Worm (Caenorhabditis elegans) whole organism, late embryonic: ENCODE results near the gene PDB1.1.

Source experiments
- C38D4.7 ChIP-seq: fragments of 200-800 bp; sonication (Bioruptor generic); optimal IDR thresholded peaks from 2 replicates; lab custom pipeline; 2018; ENCODE audit warnings: mild to moderate bottlenecking, missing genetic modification characterization, moderate library complexity, missing compliant biosample characterization
- F13H6.1 ChIP-seq: sonication (generic microtip); optimal IDR thresholded peaks from 2 replicates; lab custom pipeline; 2016; ENCODE audit warnings: missing genetic modification characterization, missing compliant biosample characterization
- K09A11.1 ChIP-seq: sonication (generic microtip); optimal IDR thresholded peaks from 2 replicates; lab custom pipeline; 2017; ENCODE audit warnings: antibody characterized with exemption, mild to moderate bottlenecking, missing genetic modification characterization, missing compliant biosample characterization; ENCODE audit not compliant: insufficient read depth
- T23F11.4 ChIP-seq: fragments of 200-800 bp; sonication (Bioruptor generic); optimal IDR thresholded peaks from 2 replicates; lab custom pipeline; 2018; ENCODE audit warnings: mild to moderate bottlenecking, missing genetic modification characterization, missing compliant biosample characterization
- Y22D7AL.16 ChIP-seq: sonication (generic microtip); optimal IDR thresholded peaks from 2 replicates; lab custom pipeline; 2016; ENCODE audit warnings: missing genetic modification characterization, missing compliant biosample characterization
- ceh-14 ChIP-seq: sonication (generic microtip); optimal IDR thresholded peaks from 2 replicates; lab custom pipeline; 2016; ENCODE audit warnings: missing genotype, missing genetic modification characterization, missing compliant biosample characterization
- ceh-18 ChIP-seq: sonication (generic microtip); optimal IDR thresholded peaks from 2 replicates; lab custom pipeline; 2016; ENCODE audit warnings: missing genetic modification characterization, missing compliant biosample characterization
- ceh-19 ChIP-seq: fragments of 200-800 bp; sonication (Bioruptor generic); optimal IDR thresholded peaks from 2 replicates; lab custom pipeline; 2018; ENCODE audit warnings: mild to moderate bottlenecking, missing genetic modification characterization, missing compliant biosample characterization
- ceh-2 ChIP-seq: sonication (generic microtip); optimal IDR thresholded peaks from 2 replicates; lab custom pipeline; 2016; ENCODE audit warnings: missing genotype, missing genetic modification characterization, missing compliant biosample characterization
- ceh-22 ChIP-seq: sonication (generic microtip); optimal IDR thresholded peaks from 2 replicates; lab custom pipeline; 2017; ENCODE audit warnings: missing biosample characterization, missing genetic modification characterization
- ceh-34 ChIP-seq: sonication (generic microtip); optimal IDR thresholded peaks from 2 replicates; lab custom pipeline; 2016; ENCODE audit warnings: mild to moderate bottlenecking, missing genetic modification characterization, missing compliant biosample characterization
- ceh-45 ChIP-seq: fragments of 200-800 bp; sonication (Bioruptor generic); IDR thresholded peaks from 2 replicates; pipeline ENCODE4 v1.3.6; 2022; ENCODE audit warnings: missing genetic modification reagents, missing genetic modification characterization, missing compliant biosample characterization
- ceh-6 ChIP-seq: fragments of 200-800 bp; sonication (Bioruptor generic); optimal IDR thresholded peaks from 2 replicates; lab custom pipeline; 2018; ENCODE audit warnings: mild to moderate bottlenecking, missing genetic modification characterization, missing compliant biosample characterization
- dmd-4 ChIP-seq: sonication (generic microtip); optimal IDR thresholded peaks from 2 replicates; lab custom pipeline; 2016; ENCODE audit warnings: borderline replicate concordance, missing genetic modification characterization, missing compliant biosample characterization
- elt-4 ChIP-seq: sonication (generic microtip); optimal IDR thresholded peaks from 2 replicates; lab custom pipeline; 2016; ENCODE audit warnings: missing genetic modification characterization, missing compliant biosample characterization
- eyg-1 ChIP-seq: sonication (generic microtip); optimal IDR thresholded peaks from 2 replicates; lab custom pipeline; 2016; ENCODE audit warnings: missing genotype, missing genetic modification characterization, missing compliant biosample characterization
- gmeb-2 ChIP-seq: sonication (generic microtip); optimal IDR thresholded peaks from 2 replicates; lab custom pipeline; 2016; ENCODE audit warnings: missing genetic modification characterization, inconsistent platforms, missing compliant biosample characterization
- hlh-15 ChIP-seq: sonication (generic microtip); optimal IDR thresholded peaks from 2 replicates; lab custom pipeline; 2016; ENCODE audit warnings: missing genetic modification characterization, missing compliant biosample characterization
- hlh-6 ChIP-seq: sonication (generic microtip); optimal IDR thresholded peaks from 2 replicates; lab custom pipeline; 2016; ENCODE audit warnings: missing genotype, missing genetic modification characterization, missing compliant biosample characterization
- madf-2 ChIP-seq: sonication (generic microtip); optimal IDR thresholded peaks from 2 replicates; lab custom pipeline; 2017; ENCODE audit warnings: missing genetic modification characterization, missing compliant biosample characterization
- nhr-11 ChIP-seq: fragments of 150-350 bp; optimal IDR thresholded peaks from 2 replicates; lab custom pipeline; 2014; ENCODE audit warnings: missing biosample characterization, missing genetic modification characterization
- nhr-232 ChIP-seq: sonication (generic microtip); optimal IDR thresholded peaks from 2 replicates; lab custom pipeline; 2016; ENCODE audit warnings: missing genetic modification characterization, missing compliant biosample characterization
- pag-3 ChIP-seq: sonication (generic microtip); optimal IDR thresholded peaks from 2 replicates; lab custom pipeline; 2016; ENCODE audit warnings: missing compliant biosample characterization, missing genetic modification characterization, borderline replicate concordance
- pax-1 ChIP-seq: fragments of 150-350 bp; optimal IDR thresholded peaks from 2 replicates; lab custom pipeline; 2014; ENCODE audit warnings: missing biosample characterization, missing genetic modification characterization
- pha-2 ChIP-seq: sonication (generic microtip); optimal IDR thresholded peaks from 2 replicates; lab custom pipeline; 2017; ENCODE audit warnings: mild to moderate bottlenecking, missing genetic modification characterization, missing compliant biosample characterization
- pha-4 ChIP-seq: fragments of 150-350 bp; optimal IDR thresholded peaks from 2 replicates; lab custom pipeline; 2018; ENCODE audit warnings: missing biosample characterization, missing genetic modification reagents, missing genetic modification characterization
- pqm-1 ChIP-seq: sonication (generic microtip); optimal IDR thresholded peaks from 2 replicates; lab custom pipeline; 2016; ENCODE audit warnings: missing genetic modification characterization, missing compliant biosample characterization
- rnt-1 ChIP-seq: sonication (generic microtip); optimal IDR thresholded peaks from 2 replicates; lab custom pipeline; 2016; ENCODE audit warnings: missing genetic modification characterization, missing compliant biosample characterization
- sdc-2 ChIP-seq: sonication (generic microtip); optimal IDR thresholded peaks from 2 replicates; lab custom pipeline; 2016; ENCODE audit warnings: missing genotype, missing genetic modification characterization, missing compliant biosample characterization
- sox-2 ChIP-seq: fragments of 200-800 bp; sonication (Bioruptor generic); IDR thresholded peaks from 2 replicates; pipeline ENCODE4 v1.3.6; 2022; ENCODE audit warnings: missing genetic modification reagents, missing genetic modification characterization, missing compliant biosample characterization
- sox-4 ChIP-seq: sonication (generic microtip); optimal IDR thresholded peaks from 2 replicates; lab custom pipeline; 2017; ENCODE audit warnings: mild to moderate bottlenecking, missing genetic modification characterization, inconsistent platforms, missing compliant biosample characterization
- syd-9 ChIP-seq: sonication (generic microtip); optimal IDR thresholded peaks from 2 replicates; lab custom pipeline; 2016; ENCODE audit warnings: mild to moderate bottlenecking, missing genetic modification characterization, moderate library complexity, missing compliant biosample characterization
- tbx-2 ChIP-seq: sonication (generic microtip); optimal IDR thresholded peaks from 2 replicates; lab custom pipeline; 2016; ENCODE audit warnings: missing genetic modification characterization, missing compliant biosample characterization
- ttx-3 ChIP-seq: sonication (generic microtip); optimal IDR thresholded peaks from 2 replicates; lab custom pipeline; 2016; ENCODE audit warnings: missing genetic modification reagents, missing genetic modification characterization, missing compliant biosample characterization
- unc-3 ChIP-seq, 2 experiments: fragments of 200-800 bp in 1 of 2; sonication (Bioruptor generic) in 1 of 2; sonication (generic microtip) in 1 of 2; conservative IDR thresholded peaks in 1 of 2; optimal IDR thresholded peaks in 1 of 2; 2 replicates each; pipeline versions ENCODE4 v1.3.6 to Lab custom; 2016 to 2022; ENCODE audit warnings: missing compliant biosample characterization in 2 of 2, missing genetic modification characterization in 2 of 2, missing genetic modification reagents in 1 of 2
- unc-42 ChIP-seq: sonication (generic microtip); optimal IDR thresholded peaks from 2 replicates; lab custom pipeline; 2016; ENCODE audit warnings: missing genotype, missing genetic modification characterization, missing compliant biosample characterization
- unc-86 ChIP-seq: sonication (generic microtip); optimal IDR thresholded peaks from 2 replicates; lab custom pipeline; 2016; ENCODE audit warnings: missing genetic modification characterization, missing compliant biosample characterization
- zip-5 ChIP-seq: sonication (generic microtip); optimal IDR thresholded peaks from 2 replicates; lab custom pipeline; 2016; ENCODE audit warnings: missing genetic modification characterization, missing compliant biosample characterization

The PDB1.1 gene

DNA sequence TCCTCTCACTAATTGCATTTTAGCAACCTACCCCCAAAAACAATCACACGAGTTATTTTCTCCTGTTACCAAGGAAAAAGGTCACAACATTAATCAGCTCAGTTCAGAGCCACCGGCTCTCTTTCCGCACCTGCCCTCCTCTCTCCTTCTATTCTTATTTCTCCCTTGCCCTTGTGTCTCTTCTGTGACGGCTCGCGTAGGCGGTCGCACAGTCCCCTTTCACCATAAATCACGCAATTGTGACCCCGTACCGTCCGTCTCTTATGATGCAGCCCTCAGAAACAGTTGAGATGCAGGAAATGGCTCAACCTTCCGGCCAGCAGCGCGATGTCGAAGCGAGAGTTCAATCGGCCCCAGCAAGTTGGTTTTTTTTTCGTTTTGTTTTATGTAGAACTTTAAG, 3.7 kb upstream of the PDB1.1 start, which contains the start of gene sto-1 (continued):
- TF ChIP-seq syd-9 (tag; lab: Kevin White, UChicago) (no peak), ceh-45 (GFP tag; lab: Robert Waterston, UW) (no peak), pha-4 (tag; lab: Kevin White, UChicago) (no peak), gmeb-2 (tag; lab: Kevin White, UChicago) (no peak), F13H6.1 (no peak), rnt-1 (tag; lab: Kevin White, UChicago) (no peak)

ce11 chrX:7561972-7562371, 3.1 kb upstream of the PDB1.1 start:
- TF ChIP-seq madf-2 (tag; lab: Kevin White, UChicago), result no peak
- no peak for TF ChIP-seq nhr-232 (tag; lab: Kevin White, UChicago)
- no peak for TF ChIP-seq pha-2 (tag; lab: Kevin White, UChicago)
- TF ChIP-seq ceh-14 (tag; lab: Kevin White, UChicago), result no peak
- TF ChIP-seq sox-2 (GFP tag; lab: Robert Waterston, UW), result no peak
- TF ChIP-seq eyg-1 (tag; lab: Kevin White, UChicago), result no peak
- no peak for TF ChIP-seq pag-3 (tag; lab: Kevin White, UChicago)
- TF ChIP-seq unc-42 (tag; lab: Kevin White, UChicago), result no peak

ce11 chrX:7554326-7554725, 4.6 kb downstream of the PDB1.1 start, which contains the start of gene F46C8.8:
Gene F46C8.8, minus strand, starts transcription at chrX:7554426.
- TF ChIP-seq zip-5 (tag; lab: Kevin White, UChicago) (no peak), elt-4 (no peak), ceh-18 (tag; lab: Kevin White, UChicago) (no peak), gmeb-2 (tag; lab: Kevin White, UChicago) (no peak), hlh-6 (tag; lab: Kevin White, UChicago) (no peak), sox-4 (tag; lab: Kevin White, UChicago) (no peak), ceh-19 (GFP tag; lab: Kevin White, UChicago) (no peak), hlh-15 (tag; lab: Kevin White, UChicago) (no peak), eyg-1 (tag; lab: Kevin White, UChicago) (no peak), ttx-3 (tag; lab: Kevin White, UChicago) (no peak), ceh-34 (tag; lab: Kevin White, UChicago) (no peak), unc-86 (tag; lab: Kevin White, UChicago) (no peak)

DNA sequence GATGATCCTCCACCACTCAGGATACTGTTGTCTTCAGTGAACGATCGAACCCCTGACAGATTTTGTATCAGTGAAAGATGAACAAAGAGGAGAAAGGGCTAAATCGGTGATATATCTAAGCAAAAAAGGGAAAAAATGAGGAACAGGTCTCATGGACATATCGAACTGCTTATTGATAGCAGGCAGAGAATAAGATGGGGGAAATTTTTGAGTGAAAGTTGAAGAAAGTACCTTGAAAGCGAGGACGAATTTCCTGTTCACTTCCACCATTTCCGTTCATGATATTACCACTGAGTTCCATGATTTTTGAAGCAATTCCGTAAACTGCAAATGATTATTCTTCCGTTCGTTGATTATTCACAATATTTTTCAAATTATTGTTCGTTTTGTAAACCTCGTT, 5.6 kb downstream of the PDB1.1 start:
- TF ChIP-seq unc-3 (GFP tag; conservative IDR thresholded peaks at IDR 0.05; lab: Robert Waterston, UW) (no peak), unc-3 (tag; optimal IDR thresholded peaks at IDR 0.05; lab: Kevin White, UChicago) (no peak), ceh-6 (GFP tag; lab: Kevin White, UChicago) (no peak), tbx-2 (no peak), K09A11.1 (tag; lab: Kevin White, UChicago) (no peak), unc-42 (tag; lab: Kevin White, UChicago) (no peak)

- TF ChIP-seq sdc-2 (tag; lab: Kevin White, UChicago) (no peak), Y22D7AL.16 (no peak), hlh-6 (tag; lab: Kevin White, UChicago) (no peak), dmd-4 (tag; lab: Kevin White, UChicago) (no peak), ceh-2 (tag; lab: Kevin White, UChicago) (no peak), gmeb-2 (tag; lab: Kevin White, UChicago) (no peak), pqm-1 (no peak), nhr-11 (tag; lab: Kevin White, UChicago) (no peak), madf-2 (tag; lab: Kevin White, UChicago) (no peak), rnt-1 (tag; lab: Kevin White, UChicago) (no peak), pax-1 (tag; lab: Kevin White, UChicago) (no peak), ceh-22 (tag; lab: Kevin White, UChicago) (no peak), T23F11.4 (no peak), pha-4 (tag; lab: Kevin White, UChicago) (no peak), sox-2 (GFP tag; lab: Robert Waterston, UW) (no peak), C38D4.7 (GFP tag; lab: Kevin White, UChicago) (no peak)
Measured at ce11 chrX:7550452-7550851, 8.4 kb downstream of the PDB1.1 start.
